Worm (Caenorhabditis elegans) whole organism, early embryonic: ENCODE results near the gene srt-49.

Source experiments
- ama-1 ChIP-seq: fragments of 150-350 bp; optimal IDR thresholded peaks from 2 replicates; lab custom pipeline; 2014
- ets-7 ChIP-seq: sonication (generic microtip); optimal IDR thresholded peaks from 2 replicates; lab custom pipeline; 2016; ENCODE audit warnings: missing genotype, missing genetic modification characterization, missing compliant biosample characterization
- flt-1 ChIP-seq: fragments of 200-800 bp; sonication (Bioruptor generic); IDR thresholded peaks from 2 replicates; pipeline ENCODE4 v1.3.6; 2022; ENCODE audit warnings: missing genetic modification characterization, missing compliant biosample characterization
- hnd-1 ChIP-seq: sonication (generic microtip); optimal IDR thresholded peaks from 2 replicates; lab custom pipeline; 2016; ENCODE audit warnings: missing genetic modification characterization, missing compliant biosample characterization
- tbx-11 ChIP-seq: fragments of 200-800 bp; sonication (Bioruptor generic); IDR thresholded peaks from 2 replicates; pipeline ENCODE4 v1.3.6; 2022; ENCODE audit warnings: missing genetic modification characterization, missing compliant biosample characterization
- tbx-37 ChIP-seq: fragments of 200-800 bp; sonication (Bioruptor generic); conservative IDR thresholded peaks from 2 replicates; pipeline ENCODE4 v1.3.6; 2022; ENCODE audit warnings: missing genetic modification reagents, missing genetic modification characterization, missing compliant biosample characterization

DNA sequence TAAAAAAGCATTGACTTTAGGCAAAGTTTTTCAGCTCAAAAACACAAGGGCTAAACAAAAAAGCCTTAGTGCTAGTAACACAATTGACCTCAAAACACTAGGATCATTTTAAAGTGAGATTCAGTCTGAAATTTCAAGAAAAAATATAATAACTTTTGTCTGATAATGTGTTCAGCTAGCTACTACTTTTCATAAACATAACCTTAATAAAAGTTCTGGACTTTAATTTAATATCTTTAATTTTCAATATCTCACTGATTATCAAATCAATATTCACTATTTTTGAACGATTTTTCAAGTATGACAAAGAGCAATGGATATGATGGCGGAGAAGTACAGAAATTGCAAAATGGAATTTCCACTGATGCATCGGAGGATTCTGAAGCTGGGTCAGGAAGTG lies 16.1 kb upstream of the srt-49 start, which contains the start of gene M199.135:
- no peak for TF ChIP-seq flt-1
- TF ChIP-seq tbx-37 (GFP tag; lab: Robert Waterston, UW), result no peak
- TF ChIP-seq ama-1, result no peak
- no peak for TF ChIP-seq tbx-11
- no peak for TF ChIP-seq hnd-1 (tag; lab: Kevin White, UChicago)
- TF ChIP-seq ets-7 (tag; lab: Kevin White, UChicago), result no peak
